Fruit fly (Drosophila melanogaster): ENCODE data around the gene CG45067.

Gene CG45067

dm6 chr3L:3106908-3107821, 7.1 kb downstream of the CG45067 start, which contains the start of gene Cht7 (continued):
- peak; percentile 49 for TF ChIP-seq CG8281 (tag; optimal IDR thresholded peaks at IDR 0.05)
- TF ChIP-seq HLH4C (GFP tag; IDR thresholded peaks at IDR 0.05; ENCODE audit: partially characterized antibody): no peak
- peak; percentile 46 for TF ChIP-seq CG2116 (GFP tag; optimal IDR thresholded peaks at IDR 0.05)
- TF ChIP-seq stwl (tag; optimal IDR thresholded peaks at IDR 0.05): no peak
- peak; percentile 47 for TF ChIP-seq Hmx (GFP tag; optimal IDR thresholded peaks at IDR 0.05)
- TF ChIP-seq hb (GFP tag; IDR thresholded peaks at IDR 0.05; ENCODE audit: partially characterized antibody): no peak
- peak; percentile 86 for TF ChIP-seq Xbp1 (GFP tag; optimal IDR thresholded peaks at IDR 0.05)
- TF ChIP-seq CG18476 (GFP tag; optimal IDR thresholded peaks at IDR 0.05): peak; percentile 76
- peak; percentile 7 for TF ChIP-seq CG17912 (GFP tag; optimal IDR thresholded peaks at IDR 0.05)
- TF ChIP-seq CG4730 (GFP tag; IDR thresholded peaks at IDR 0.05): peak; percentile 80
- peak; percentile 32 for TF ChIP-seq slou (GFP tag; optimal IDR thresholded peaks at IDR 0.05)
- TF ChIP-seq Usf (GFP tag; optimal IDR thresholded peaks at IDR 0.05): peak; percentile 62
- TF ChIP-seq CG8359 (GFP tag; optimal IDR thresholded peaks at IDR 0.05; ENCODE audit: borderline replicate concordance): peak; percentile 56
- TF ChIP-seq ro (GFP tag; IDR thresholded peaks at IDR 0.05): peak; percentile 61; the same call in 1 of the 2 replicates
- TF ChIP-seq CG13894 (tag; optimal IDR thresholded peaks at IDR 0.05): peak; percentile 43
- peak; percentile 46 for TF ChIP-seq pum (GFP tag; optimal IDR thresholded peaks at IDR 0.05)
- peak; percentile 73 for TF ChIP-seq bcd (GFP tag; optimal IDR thresholded peaks at IDR 0.05)
- TF ChIP-seq crol (GFP tag; IDR thresholded peaks at IDR 0.05): no peak
- TF ChIP-seq Blimp-1 (GFP tag; optimal IDR thresholded peaks at IDR 0.05): peak; percentile 77
- peak; percentile 87 for TF ChIP-seq CG17829 (tag; optimal IDR thresholded peaks at IDR 0.05)
- TF ChIP-seq schlank (tag; optimal IDR thresholded peaks at IDR 0.05): peak; percentile 28
- TF ChIP-seq HLHmδ (GFP tag; optimal IDR thresholded peaks at IDR 0.05): no peak
- peak; percentile 69 for TF ChIP-seq CG10431 (GFP tag; optimal IDR thresholded peaks at IDR 0.05)
- TF ChIP-seq pnt (GFP tag; optimal IDR thresholded peaks at IDR 0.05): peak; percentile 54
- TF ChIP-seq twi (tag; optimal IDR thresholded peaks at IDR 0.05): peak; percentile 72
- peak; percentile 52 for TF ChIP-seq Antp (GFP tag; optimal IDR thresholded peaks at IDR 0.05)
- TF ChIP-seq Scr (GFP tag; IDR thresholded peaks at IDR 0.05; ENCODE audit: partially characterized antibody): no peak
- peak; percentile 70 to 86 for TF ChIP-seq dpn (GFP tag; optimal IDR thresholded peaks at IDR 0.05)
- peak; percentile 98 for TF ChIP-seq chinmo (GFP tag; IDR thresholded peaks at IDR 0.05; ENCODE audit: partially characterized antibody)
- peak; percentile 50 for TF ChIP-seq CG6654 (GFP tag; optimal IDR thresholded peaks at IDR 0.05)
- TF ChIP-seq pita (GFP tag; optimal IDR thresholded peaks at IDR 0.05): no peak
- no peak for TF ChIP-seq CG15479 (GFP tag; optimal IDR thresholded peaks at IDR 0.05)
- peak; percentile 46 for TF ChIP-seq kah (GFP tag; optimal IDR thresholded peaks at IDR 0.05)
- no peak for TF ChIP-seq pfk (GFP tag; optimal IDR thresholded peaks at IDR 0.05)
- TF ChIP-seq knrl (GFP tag; IDR thresholded peaks at IDR 0.05; ENCODE audit: partially characterized antibody): no peak
- TF ChIP-seq CG30431 (GFP tag; optimal IDR thresholded peaks at IDR 0.05): peak; percentile 68
- TF ChIP-seq CG2889 (GFP tag; IDR thresholded peaks at IDR 0.05): peak; percentile 55; the same call in 2 of the 3 replicates
- peak; percentile 55 for TF ChIP-seq tap (tag; optimal IDR thresholded peaks at IDR 0.05)
- peak; percentile 52 for TF ChIP-seq Fer3 (tag; optimal IDR thresholded peaks at IDR 0.05)
- TF ChIP-seq ftz-f1 (GFP tag; optimal IDR thresholded peaks at IDR 0.05): peak; percentile 8
- TF ChIP-seq CG13424 (tag; optimal IDR thresholded peaks at IDR 0.05): peak; percentile 93
- peak; percentile 84 for TF ChIP-seq fd96Cb (tag; optimal IDR thresholded peaks at IDR 0.05)
- TF ChIP-seq z (GFP tag; IDR thresholded peaks at IDR 0.05): peak; percentile 50; the same call in 1 of the 3 replicates
- TF ChIP-seq CTCF (GFP tag; optimal IDR thresholded peaks at IDR 0.05): peak; percentile 18
- TF ChIP-seq HmgZ (tag; optimal IDR thresholded peaks at IDR 0.05): peak; percentile 91
- peak; percentile 86 for TF ChIP-seq Atf6 (GFP tag; IDR thresholded peaks at IDR 0.05)
- peak; percentile 72 for TF ChIP-seq CG1603 (tag; optimal IDR thresholded peaks at IDR 0.05)
- TF ChIP-seq repo (GFP tag; optimal IDR thresholded peaks at IDR 0.05): peak; percentile 32

Data from whole organism, embryonic.